Worm (Caenorhabditis elegans) whole organism, midembryonic: ENCODE measurements around the gene rfl-1.

Experiments used
- T22C8.4 ChIP-seq: fragments of 200-800 bp; sonication (Bioruptor generic); IDR thresholded peaks from 2 replicates; pipeline ENCODE4 v1.3.6; 2022; ENCODE audit warnings: missing genetic modification characterization, missing compliant biosample characterization
- klf-2 ChIP-seq: fragments of 200-800 bp; sonication (Bioruptor generic); conservative IDR thresholded peaks from 2 replicates; pipeline ENCODE4 v1.3.6; 2022; ENCODE audit warnings: missing genetic modification reagents, missing genetic modification characterization, missing compliant biosample characterization
- med-1 ChIP-seq: sonication (generic microtip); optimal IDR thresholded peaks from 2 replicates; lab custom pipeline; 2017; ENCODE audit warnings: missing genetic modification characterization, mild to moderate bottlenecking, missing compliant biosample characterization, antibody characterized with exemption, missing genetic modification reagents; ENCODE audit not compliant: insufficient read depth
- ref-1 ChIP-seq: fragments of 200-800 bp; sonication (Bioruptor generic); conservative IDR thresholded peaks from 2 replicates; pipeline ENCODE4 v1.3.6; 2022; ENCODE audit warnings: missing genetic modification reagents, missing genetic modification characterization, missing compliant biosample characterization
- ztf-23 ChIP-seq: fragments of 200-800 bp; sonication (Bioruptor generic); IDR thresholded peaks from 2 replicates; pipeline ENCODE4 v1.3.6; 2022; ENCODE audit warnings: missing genetic modification reagents, missing genetic modification characterization, missing compliant biosample characterization

ce11 chrIII:7013764-7014163 lies 7.2 kb upstream of the rfl-1 start:
- TF ChIP-seq T22C8.4 (no peak), med-1 (GFP tag; lab: Kevin White, UChicago) (no peak), ztf-23 (GFP tag; lab: Robert Waterston, UW) (no peak), klf-2 (GFP tag; lab: Robert Waterston, UW) (no peak), ref-1 (GFP tag; lab: Robert Waterston, UW) (no peak)
